Worm (Caenorhabditis elegans) whole organism, young adult: ENCODE measurements around the gene col-14.

ENCODE experiments used
- B0019.2 ChIP-seq: fragments of 200-800 bp; sonication (Bioruptor generic); conservative IDR thresholded peaks from 2 replicates; pipeline ENCODE4 v1.3.6; 2022; ENCODE audit warnings: missing genetic modification reagents, missing genetic modification characterization, missing compliant biosample characterization
- C17E4.6 ChIP-seq: fragments of 200-800 bp; sonication (Bioruptor generic); IDR thresholded peaks from 2 replicates; pipeline ENCODE4 v1.3.6; 2022; ENCODE audit warnings: missing genetic modification reagents, missing genetic modification characterization, missing compliant biosample characterization
- D2030.7 ChIP-seq: fragments of 200-800 bp; sonication (Bioruptor generic); IDR thresholded peaks from 2 replicates; pipeline ENCODE4 v1.3.6; 2022; ENCODE audit warnings: missing genetic modification reagents, missing genetic modification characterization, missing compliant biosample characterization
- F23B12.7 ChIP-seq: sonication (generic microtip); optimal IDR thresholded peaks from 2 replicates; lab custom pipeline; 2017; ENCODE audit warnings: missing genetic modification characterization, mild to moderate bottlenecking, missing compliant biosample characterization, antibody characterized with exemption, moderate library complexity; ENCODE audit not compliant: insufficient read depth
- F33H1.4 ChIP-seq: fragments of 200-800 bp; sonication (Bioruptor generic); IDR thresholded peaks from 2 replicates; pipeline ENCODE4 v1.3.6; 2022; ENCODE audit warnings: missing genetic modification reagents, missing genetic modification characterization, missing compliant biosample characterization
- F49E8.2 ChIP-seq: sonication (generic microtip); optimal IDR thresholded peaks from 3 replicates; lab custom pipeline; 2017; ENCODE audit warnings: missing genetic modification characterization, mild to moderate bottlenecking, missing compliant biosample characterization, antibody characterized with exemption, moderate library complexity; ENCODE audit not compliant: insufficient read depth
- K11D2.4 ChIP-seq: fragments of 200-800 bp; sonication (Bioruptor generic); IDR thresholded peaks from 2 replicates; pipeline ENCODE4 v1.3.6; 2022; ENCODE audit warnings: missing genetic modification reagents, missing genetic modification characterization, missing compliant biosample characterization
- K12H6.12 ChIP-seq: fragments of 200-800 bp; sonication (Bioruptor generic); optimal IDR thresholded peaks from 2 replicates; lab custom pipeline; 2018; ENCODE audit warnings: mild to moderate bottlenecking, missing genetic modification characterization, missing compliant biosample characterization
- Y53G8AR.9 ChIP-seq: fragments of 200-800 bp; sonication (Bioruptor generic); conservative IDR thresholded peaks from 2 replicates; pipeline ENCODE4 v1.3.6; 2022; ENCODE audit warnings: missing genetic modification reagents, missing genetic modification characterization, missing compliant biosample characterization
- Y67H2A.10 ChIP-seq: fragments of 200-800 bp; sonication (Bioruptor generic); conservative IDR thresholded peaks from 2 replicates; pipeline ENCODE4 v1.3.6; 2022; ENCODE audit warnings: missing genetic modification reagents, missing genetic modification characterization, missing compliant biosample characterization
- akir-1 ChIP-seq: fragments of 200-800 bp; sonication (Bioruptor generic); optimal IDR thresholded peaks from 2 replicates; lab custom pipeline; 2018; ENCODE audit warnings: mild to moderate bottlenecking, missing genetic modification characterization, moderate library complexity, missing compliant biosample characterization
- aptf-3 ChIP-seq: fragments of 200-800 bp; sonication (Bioruptor generic); IDR thresholded peaks from 2 replicates; pipeline ENCODE4 v1.3.6; 2022; ENCODE audit warnings: missing genetic modification characterization, missing compliant biosample characterization
- attf-3 ChIP-seq: fragments of 200-800 bp; sonication (Bioruptor generic); conservative IDR thresholded peaks from 2 replicates; pipeline ENCODE4 v1.3.6; 2022; ENCODE audit warnings: missing genetic modification reagents, missing genetic modification characterization, missing compliant biosample characterization
- bed-2 ChIP-seq: fragments of 200-800 bp; sonication (Bioruptor generic); IDR thresholded peaks from 2 replicates; pipeline ENCODE4 v1.3.6; 2022; ENCODE audit warnings: missing genetic modification reagents, missing genetic modification characterization, missing compliant biosample characterization
- ccch-3 ChIP-seq: fragments of 200-800 bp; sonication (Bioruptor generic); optimal IDR thresholded peaks from 2 replicates; lab custom pipeline; 2018; ENCODE audit warnings: mild to moderate bottlenecking, missing genetic modification characterization, missing compliant biosample characterization
- cebp-1 ChIP-seq, 2 experiments: fragments of 200-800 bp in 1 of 2; sonication (Bioruptor generic) in 1 of 2; sonication (generic microtip) in 1 of 2; IDR thresholded peaks in 1 of 2; optimal IDR thresholded peaks in 1 of 2; 2 replicates each; pipeline versions ENCODE4 v1.3.6 to Lab custom; 2017 to 2022; ENCODE audit warnings: missing compliant biosample characterization in 2 of 2, missing genetic modification characterization in 2 of 2, mild to moderate bottlenecking in 1 of 2, missing genetic modification reagents in 1 of 2, moderate library complexity in 1 of 2
- ceh-100 ChIP-seq: fragments of 200-800 bp; sonication (Bioruptor generic); IDR thresholded peaks from 2 replicates; pipeline ENCODE4 v1.3.6; 2022; ENCODE audit warnings: missing genetic modification reagents, missing genetic modification characterization, missing compliant biosample characterization
- dox-1 ChIP-seq: fragments of 200-800 bp; sonication (Bioruptor generic); IDR thresholded peaks from 2 replicates; pipeline ENCODE4 v1.3.6; 2022; ENCODE audit warnings: missing genetic modification reagents, missing genetic modification characterization, missing compliant biosample characterization
- dpl-1 ChIP-seq: fragments of 150-350 bp; optimal IDR thresholded peaks from 2 replicates; lab custom pipeline; 2014; ENCODE audit warnings: missing biosample characterization, missing genetic modification reagents, missing genetic modification characterization
- efl-1 ChIP-seq: fragments of 150-350 bp; optimal IDR thresholded peaks from 2 replicates; lab custom pipeline; 2014; ENCODE audit warnings: missing biosample characterization, missing genetic modification reagents, missing genetic modification characterization
- egrh-3 ChIP-seq: fragments of 200-800 bp; sonication (Bioruptor generic); IDR thresholded peaks from 2 replicates; pipeline ENCODE4 v1.3.6; 2022; ENCODE audit warnings: missing genetic modification reagents, missing genetic modification characterization, missing compliant biosample characterization
- gei-17 ChIP-seq: fragments of 200-800 bp; sonication (Bioruptor generic); optimal IDR thresholded peaks from 2 replicates; lab custom pipeline; 2018; ENCODE audit warnings: mild to moderate bottlenecking, missing genetic modification characterization, missing compliant biosample characterization
- hmg-20 ChIP-seq: fragments of 200-800 bp; sonication (Bioruptor generic); IDR thresholded peaks from 2 replicates; pipeline ENCODE4 v1.3.6; 2022; ENCODE audit warnings: missing genetic modification reagents, missing genetic modification characterization, missing compliant biosample characterization
- hsf-1 ChIP-seq: fragments of 200-800 bp; sonication (Bioruptor generic); IDR thresholded peaks from 2 replicates; pipeline ENCODE4 v1.3.6; 2022; ENCODE audit warnings: missing genetic modification reagents, missing genetic modification characterization, missing compliant biosample characterization
- let-526 ChIP-seq: fragments of 200-800 bp; sonication (Bioruptor generic); IDR thresholded peaks from 2 replicates; pipeline ENCODE4 v1.3.6; 2022; ENCODE audit warnings: missing genetic modification reagents, missing genetic modification characterization, missing compliant biosample characterization
- let-607 ChIP-seq, 2 experiments: fragments of 200-800 bp in 1 of 2; sonication (Bioruptor generic) in 1 of 2; sonication (generic microtip) in 1 of 2; optimal IDR thresholded peaks; 2 replicates each; lab custom pipeline; 2016 to 2018; ENCODE audit warnings: mild to moderate bottlenecking in 2 of 2, missing compliant biosample characterization in 2 of 2, missing genetic modification characterization in 2 of 2, moderate library complexity in 2 of 2, missing genotype in 1 of 2
- lin-26 ChIP-seq: fragments of 200-800 bp; sonication (Bioruptor generic); IDR thresholded peaks from 2 replicates; pipeline ENCODE4 v1.3.6; 2022; ENCODE audit warnings: missing genetic modification reagents, missing genetic modification characterization, missing compliant biosample characterization
- lin-40 ChIP-seq: sonication (generic microtip); optimal IDR thresholded peaks from 2 replicates; lab custom pipeline; 2016; ENCODE audit warnings: missing genetic modification characterization, mild to moderate bottlenecking, missing compliant biosample characterization, missing genotype, missing genetic modification reagents
- madf-10 ChIP-seq: sonication (generic microtip); optimal IDR thresholded peaks from 2 replicates; lab custom pipeline; 2016; ENCODE audit warnings: mild to moderate bottlenecking, missing genetic modification characterization, missing compliant biosample characterization
- madf-6 ChIP-seq: fragments of 200-800 bp; sonication (Bioruptor generic); IDR thresholded peaks from 2 replicates; pipeline ENCODE4 v1.3.6; 2022; ENCODE audit warnings: missing genetic modification reagents, missing genetic modification characterization, missing compliant biosample characterization
- mcd-1 ChIP-seq: fragments of 200-800 bp; sonication (Bioruptor generic); IDR thresholded peaks from 2 replicates; pipeline ENCODE4 v1.3.6; 2022; ENCODE audit warnings: missing genetic modification reagents, missing genetic modification characterization, missing compliant biosample characterization
- nfya-2 ChIP-seq: fragments of 200-800 bp; sonication (Bioruptor generic); IDR thresholded peaks from 2 replicates; pipeline ENCODE4 v1.3.6; 2022; ENCODE audit warnings: missing genetic modification reagents, missing genetic modification characterization, missing compliant biosample characterization
- nfyb-1 ChIP-seq: fragments of 200-800 bp; sonication (Bioruptor generic); IDR thresholded peaks from 2 replicates; pipeline ENCODE4 v1.3.6; 2022; ENCODE audit warnings: missing genetic modification reagents, missing genetic modification characterization, missing compliant biosample characterization
- nhr-179 ChIP-seq: sonication (generic microtip); optimal IDR thresholded peaks from 2 replicates; lab custom pipeline; 2016; ENCODE audit warnings: mild to moderate bottlenecking, missing genetic modification characterization, missing compliant biosample characterization
- nhr-80 ChIP-seq: sonication (generic microtip); optimal IDR thresholded peaks from 2 replicates; lab custom pipeline; 2016; ENCODE audit warnings: missing genetic modification characterization, missing compliant biosample characterization
- nhr-90 ChIP-seq: sonication (generic microtip); optimal IDR thresholded peaks from 2 replicates; lab custom pipeline; 2016; ENCODE audit warnings: missing genotype, mild to moderate bottlenecking, missing genetic modification characterization, missing compliant biosample characterization
- pbrm-1 ChIP-seq: fragments of 200-800 bp; sonication (Bioruptor generic); IDR thresholded peaks from 2 replicates; pipeline ENCODE4 v1.3.6; 2022; ENCODE audit warnings: missing genetic modification reagents, missing genetic modification characterization, missing compliant biosample characterization
- pha-4 ChIP-seq: fragments of 150-350 bp; sonication (generic microtip); optimal IDR thresholded peaks from 2 replicates; lab custom pipeline; 2014; ENCODE audit warnings: missing biosample characterization, missing genetic modification reagents, missing genetic modification characterization
- rcor-1 ChIP-seq: fragments of 200-800 bp; sonication (Bioruptor generic); IDR thresholded peaks from 2 replicates; pipeline ENCODE4 v1.3.6; 2022; ENCODE audit warnings: missing genetic modification reagents, missing genetic modification characterization, missing compliant biosample characterization
- rec-8 ChIP-seq, 2 experiments: sonication (generic microtip); optimal IDR thresholded peaks; 2 replicates each; lab custom pipeline; 2016; ENCODE audit warnings: mild to moderate bottlenecking in 2 of 2, missing genetic modification characterization in 2 of 2, missing genetic modification reagents in 2 of 2, missing genotype in 2 of 2, missing biosample characterization in 1 of 2, missing compliant biosample characterization in 1 of 2, moderate library complexity in 1 of 2
- snpc-1.3 ChIP-seq: sonication (generic microtip); optimal IDR thresholded peaks from 2 replicates; lab custom pipeline; 2017; ENCODE audit warnings: missing genetic modification characterization, mild to moderate bottlenecking, missing compliant biosample characterization, antibody characterized with exemption, moderate library complexity, missing genotype, missing genetic modification reagents; ENCODE audit not compliant: insufficient read depth
- snpc-4 ChIP-seq, 5 experiments: fragments of 150-350 bp in 1 of 5; sonication (generic microtip) in 4 of 5; optimal IDR thresholded peaks; 2 replicates each; lab custom pipeline; 2014 to 2018; ENCODE audit warnings: missing genetic modification characterization in 5 of 5, missing biosample characterization in 3 of 5, antibody characterized with exemption in 2 of 5, mild to moderate bottlenecking in 2 of 5, missing compliant biosample characterization in 2 of 5, missing genotype in 2 of 5, moderate library complexity in 2 of 5, missing genetic modification reagents in 1 of 5
- tbp1 ChIP-seq: fragments of 200-800 bp; sonication (Bioruptor generic); optimal IDR thresholded peaks from 2 replicates; lab custom pipeline; 2018; ENCODE audit warnings: mild to moderate bottlenecking, missing genetic modification characterization, missing compliant biosample characterization
- ztf-28 ChIP-seq: fragments of 200-800 bp; sonication (Bioruptor generic); IDR thresholded peaks from 2 replicates; pipeline ENCODE4 v1.3.6; 2022; ENCODE audit warnings: missing genetic modification reagents, missing genetic modification characterization, missing compliant biosample characterization

The col-14 gene

ce11 chrIV:7790801-7791588 lies 37.8 kb downstream of the col-14 start, which contains the start of gene rsp-6 (continued):
- no peak for TF ChIP-seq gei-17
- peak; percentile 17 for TF ChIP-seq nhr-80 (tag; lab: Kevin White, UChicago)
- peak; percentile 13 for TF ChIP-seq pha-4 (tag; lab: Kevin White, UChicago)
- peak; percentile 58 for TF ChIP-seq tbp1 (GFP tag; lab: Kevin White, UChicago)
- peak; percentile 93 for TF ChIP-seq efl-1 (GFP tag; lab: Kevin White, UChicago)
- peak; percentile 93 for TF ChIP-seq dpl-1 (GFP tag; lab: Kevin White, UChicago)
- TF ChIP-seq C17E4.6 (GFP tag; lab: Robert Waterston, UW): peak; percentile 43; the same call in 1 of the 2 replicates
- no peak for TF ChIP-seq nhr-179 (tag; lab: Kevin White, UChicago)
- peak; percentile 95 for TF ChIP-seq madf-6
- TF ChIP-seq F49E8.2 (tag; lab: Kevin White, UChicago): peak; percentile 83
- TF ChIP-seq snpc-1.3 (tag; lab: Kevin White, UChicago): peak; percentile 80
- TF ChIP-seq pbrm-1 (GFP tag; lab: Robert Waterston, UW): 0 out of 2 replicates have a peak, but pooled peaks have one; percentile 67
- TF ChIP-seq Y67H2A.10: peak; percentile 18; the same call in 1 of the 2 replicates
- TF ChIP-seq ztf-28 (GFP tag; lab: Robert Waterston, UW): 0 out of 2 replicates have a peak, but pooled peaks have one; percentile 8
- TF ChIP-seq let-607 (tag; optimal IDR thresholded peaks at IDR 0.05; lab: Kevin White, UChicago): peak in 1 of 2 experiments; percentile 60
- TF ChIP-seq snpc-4 (GFP tag; optimal IDR thresholded peaks at IDR 0.05; lab: Kevin White, UChicago): peak; percentile 15
- TF ChIP-seq snpc-4 (tag; optimal IDR thresholded peaks at IDR 0.05; lab: Kevin White, UChicago): peak; percentile 36 to 74 (median 62)
- TF ChIP-seq mcd-1 (GFP tag; lab: Robert Waterston, UW): peak; percentile 83
- peak; percentile 94 for TF ChIP-seq F33H1.4
- peak; percentile 73 for TF ChIP-seq K12H6.12 (tag; lab: Kevin White, UChicago)
- peak; percentile 76 for TF ChIP-seq cebp-1 (GFP tag; IDR thresholded peaks at IDR 0.05; lab: Robert Waterston, UW)
- peak; percentile 84 for TF ChIP-seq cebp-1 (tag; optimal IDR thresholded peaks at IDR 0.05; lab: Kevin White, UChicago)
- peak; percentile 67; the same call in 1 of the 2 replicates for TF ChIP-seq hsf-1 (GFP tag; lab: Robert Waterston, UW)
- TF ChIP-seq B0019.2 (GFP tag; lab: Robert Waterston, UW): peak; percentile 77
- no peak for TF ChIP-seq aptf-3 (GFP tag; lab: Robert Waterston, UW)
- peak; percentile 62 for TF ChIP-seq rcor-1 (GFP tag; lab: Robert Waterston, UW)
- no peak for TF ChIP-seq bed-2 (GFP tag; lab: Robert Waterston, UW)
- no peak for TF ChIP-seq K11D2.4 (GFP tag; lab: Robert Waterston, UW)
- peak; percentile 88 for TF ChIP-seq madf-10 (tag; lab: Kevin White, UChicago)
- TF ChIP-seq F23B12.7: peak; percentile 81
- TF ChIP-seq D2030.7 (GFP tag; lab: Robert Waterston, UW): peak; percentile 83
- TF ChIP-seq attf-3: peak; percentile 30; the same call in 1 of the 2 replicates
- TF ChIP-seq nhr-90 (tag; lab: Kevin White, UChicago): peak; percentile 19
- peak; percentile 77 for TF ChIP-seq nfyb-1 (GFP tag; lab: Robert Waterston, UW)
- no peak for TF ChIP-seq nfya-2 (GFP tag; lab: Robert Waterston, UW)
- peak; percentile 84 for TF ChIP-seq dox-1 (GFP tag; lab: Robert Waterston, UW)
- TF ChIP-seq egrh-3 (GFP tag; lab: Robert Waterston, UW): peak; percentile 64
- TF ChIP-seq lin-26 (GFP tag; lab: Robert Waterston, UW): peak; percentile 77
- TF ChIP-seq hmg-20 (GFP tag; lab: Robert Waterston, UW): no peak
- TF ChIP-seq ceh-100: peak; percentile 61
- TF ChIP-seq akir-1 (GFP tag; lab: Kevin White, UChicago): no peak
- no peak for TF ChIP-seq ccch-3 (GFP tag; lab: Kevin White, UChicago)
- TF ChIP-seq Y53G8AR.9 (GFP tag; lab: Robert Waterston, UW): peak; percentile 89
- TF ChIP-seq lin-40 (tag; lab: Kevin White, UChicago): peak; percentile 63
- 0 out of 2 replicates have a peak, but pooled peaks have one; percentile 70 for TF ChIP-seq let-526 (GFP tag; lab: Robert Waterston, UW)
- TF ChIP-seq rec-8 (tag; optimal IDR thresholded peaks at IDR 0.05; lab: Kevin White, UChicago): no peak
